Worm (Caenorhabditis elegans) whole organism, L3 larva: ENCODE measurements around the gene F40A3.4.

Experiments
- ZK546.5 ChIP-seq: sonication (generic microtip); optimal IDR thresholded peaks from 2 replicates; lab custom pipeline; 2017; ENCODE audit warnings: missing biosample characterization, missing genetic modification characterization
- aly-2 ChIP-seq: fragments of 150-350 bp; optimal IDR thresholded peaks from 2 replicates; lab custom pipeline; 2014; ENCODE audit warnings: missing biosample characterization, missing genetic modification characterization
- ama-1 ChIP-seq: fragments of 150-350 bp; optimal IDR thresholded peaks from 2 replicates; lab custom pipeline; 2018
- ceh-16 ChIP-seq: sonication (generic microtip); optimal IDR thresholded peaks from 2 replicates; lab custom pipeline; 2017; ENCODE audit warnings: missing biosample characterization, missing genetic modification characterization
- ceh-28 ChIP-seq: fragments of 150-350 bp; optimal IDR thresholded peaks from 2 replicates; lab custom pipeline; 2014; ENCODE audit warnings: missing biosample characterization, missing genetic modification reagents, missing genetic modification characterization
- egl-27 ChIP-seq: sonication (generic microtip); optimal IDR thresholded peaks from 4 replicates; lab custom pipeline; 2017; ENCODE audit warnings: missing biosample characterization, missing genetic modification reagents, missing genetic modification characterization
- egl-5 ChIP-seq: fragments of 150-350 bp; optimal IDR thresholded peaks from 2 replicates; lab custom pipeline; 2017; ENCODE audit warnings: missing biosample characterization, missing genetic modification reagents, missing genetic modification characterization, inconsistent platforms
- elt-2 ChIP-seq: sonication (generic microtip); optimal IDR thresholded peaks from 2 replicates; lab custom pipeline; 2016; ENCODE audit warnings: missing genetic modification reagents, mild to moderate bottlenecking, missing genetic modification characterization, missing compliant biosample characterization
- elt-3 ChIP-seq, 3 experiments: fragments of 150-350 bp in 1 of 3; sonication (generic microtip) in 2 of 3; optimal IDR thresholded peaks; 2 replicates in 2 of 3; 4 replicates in 1 of 3; lab custom pipeline; 2014 to 2017; ENCODE audit warnings: missing biosample characterization in 3 of 3, missing genetic modification characterization in 3 of 3
- fos-1 ChIP-seq: fragments of 150-350 bp; optimal IDR thresholded peaks from 2 replicates; lab custom pipeline; 2014; ENCODE audit warnings: missing biosample characterization, missing genetic modification characterization
- lin-15B ChIP-seq: fragments of 150-350 bp; optimal IDR thresholded peaks from 2 replicates; lab custom pipeline; 2014; ENCODE audit warnings: missing biosample characterization, missing genetic modification characterization
- lin-39 ChIP-seq: fragments of 150-350 bp; optimal IDR thresholded peaks from 2 replicates; lab custom pipeline; 2018; ENCODE audit warnings: missing biosample characterization, missing genetic modification reagents, missing genetic modification characterization
- lsy-12 ChIP-seq: sonication (generic microtip); optimal IDR thresholded peaks from 2 replicates; lab custom pipeline; 2016; ENCODE audit warnings: mild to moderate bottlenecking, missing genetic modification characterization, missing compliant biosample characterization
- mdl-1 ChIP-seq: fragments of 150-350 bp; optimal IDR thresholded peaks from 2 replicates; lab custom pipeline; 2014; ENCODE audit warnings: missing biosample characterization, missing genetic modification characterization
- mml-1 ChIP-seq: fragments of 150-350 bp; sonication (generic microtip); optimal IDR thresholded peaks from 3 replicates; lab custom pipeline; 2014; ENCODE audit warnings: missing biosample characterization, missing genetic modification characterization
- nfya-1 ChIP-seq: sonication (generic microtip); optimal IDR thresholded peaks from 2 replicates; lab custom pipeline; 2017; ENCODE audit warnings: missing genetic modification characterization, mild to moderate bottlenecking, missing compliant biosample characterization, antibody characterized with exemption, moderate library complexity; ENCODE audit not compliant: insufficient read depth
- nhr-11 ChIP-seq: fragments of 150-350 bp; optimal IDR thresholded peaks from 2 replicates; lab custom pipeline; 2014; ENCODE audit warnings: missing biosample characterization, missing genetic modification characterization
- nhr-23 ChIP-seq: fragments of 150-350 bp; optimal IDR thresholded peaks from 2 replicates; lab custom pipeline; 2014; ENCODE audit warnings: missing biosample characterization, missing genetic modification reagents, missing genetic modification characterization
- nhr-237 ChIP-seq: fragments of 150-350 bp; optimal IDR thresholded peaks from 2 replicates; lab custom pipeline; 2014; ENCODE audit warnings: missing biosample characterization, missing genetic modification characterization
- nhr-43 ChIP-seq: sonication (generic microtip); optimal IDR thresholded peaks from 2 replicates; lab custom pipeline; 2016; ENCODE audit warnings: mild to moderate bottlenecking, missing genetic modification characterization, missing compliant biosample characterization; ENCODE audit not compliant: poor library complexity, severe bottlenecking
- nhr-67 ChIP-seq: fragments of 150-350 bp; optimal IDR thresholded peaks from 2 replicates; lab custom pipeline; 2014; ENCODE audit warnings: missing biosample characterization, missing genetic modification characterization
- nhr-76 ChIP-seq: fragments of 150-350 bp; sonication (generic microtip); optimal IDR thresholded peaks from 5 replicates; lab custom pipeline; 2014; ENCODE audit warnings: missing biosample characterization, missing genetic modification characterization
- nhr-77 ChIP-seq: fragments of 150-350 bp; optimal IDR thresholded peaks from 2 replicates; lab custom pipeline; 2014; ENCODE audit warnings: missing biosample characterization, missing genetic modification characterization
- pha-4 ChIP-seq: fragments of 150-350 bp; optimal IDR thresholded peaks from 2 replicates; lab custom pipeline; 2014; ENCODE audit warnings: missing biosample characterization, missing genetic modification reagents, missing genetic modification characterization
- pqm-1 ChIP-seq: fragments of 150-350 bp; optimal IDR thresholded peaks from 2 replicates; lab custom pipeline; 2017; ENCODE audit warnings: missing biosample characterization, missing genetic modification characterization, inconsistent platforms
- skn-1 ChIP-seq: fragments of 150-350 bp; optimal IDR thresholded peaks from 2 replicates; lab custom pipeline; 2014; ENCODE audit warnings: missing biosample characterization, missing genetic modification characterization
- snpc-4 ChIP-seq: fragments of 150-350 bp; optimal IDR thresholded peaks from 2 replicates; lab custom pipeline; 2014; ENCODE audit warnings: missing biosample characterization, missing genetic modification characterization
- unc-39 ChIP-seq: sonication (generic microtip); optimal IDR thresholded peaks from 4 replicates; lab custom pipeline; 2017; ENCODE audit warnings: missing biosample characterization, missing genetic modification characterization
- ztf-11 ChIP-seq: fragments of 150-350 bp; optimal IDR thresholded peaks from 2 replicates; lab custom pipeline; 2014; ENCODE audit warnings: missing biosample characterization, missing genetic modification characterization
- ztf-4 ChIP-seq: fragments of 150-350 bp; optimal IDR thresholded peaks from 2 replicates; lab custom pipeline; 2014; ENCODE audit warnings: missing biosample characterization, missing genetic modification characterization

F40A3.4 gene

ce11 chrV:7878411-7878964 is 2.9 kb downstream of the F40A3.4 start, which contains the start of gene F40A3.2:
Gene F40A3.2, plus strand, starts transcription at chrV:7878914.
- no peak for TF ChIP-seq skn-1 (tag; lab: Kevin White, UChicago)
- no peak for TF ChIP-seq pqm-1 (tag; lab: Kevin White, UChicago)
- no peak for TF ChIP-seq elt-3 (tag; optimal IDR thresholded peaks at IDR 0.05; lab: Kevin White, UChicago)
- TF ChIP-seq ztf-4 (tag; lab: Kevin White, UChicago) = no peak
- no peak for TF ChIP-seq ceh-28 (tag; lab: Kevin White, UChicago)
- peak; percentile 27 for TF ChIP-seq ama-1 (lab: Kevin White, UChicago)
- TF ChIP-seq lin-15B (tag; lab: Kevin White, UChicago) = no peak

- TF ChIP-seq lin-39 (tag; lab: Kevin White, UChicago) (peak; percentile 12), nhr-23 (tag; lab: Kevin White, UChicago) (no peak)
Observed at ce11 chrV:7884441-7884840, 8.9 kb downstream of the F40A3.4 start.

- TF ChIP-seq elt-2 (tag; lab: Kevin White, UChicago) (peak; percentile 48), ceh-16 (no peak), pha-4 (tag; lab: Kevin White, UChicago) (peak; percentile 50), snpc-4 (tag; lab: Kevin White, UChicago) (peak; percentile 47), pqm-1 (tag; lab: Kevin White, UChicago) (peak; percentile 77)
- TF ChIP-seq, all 47 proteins: peak for 4
Observed at ce11 chrV:7888036-7888435, 12.5 kb downstream of the F40A3.4 start.

- no peak for TF ChIP-seq nhr-237
- TF ChIP-seq lin-39 (tag; lab: Kevin White, UChicago) = peak; percentile 52
- TF ChIP-seq, all 47 proteins: peak for 1
Observed at ce11 chrV:7891230-7891629, 15.7 kb downstream of the F40A3.4 start, which contains the start of gene F40A3.1. Gene F40A3.1, plus strand, starts transcription at chrV:7891530.

ce11 chrV:7893812-7894381 is 18.3 kb downstream of the F40A3.4 start, which contains the start of gene F40A3.6:
Gene F40A3.6, minus strand, starts transcription at chrV:7893862.
- no peak for TF ChIP-seq ztf-11 (tag; lab: Kevin White, UChicago)
- TF ChIP-seq nhr-11 (tag; lab: Kevin White, UChicago) = no peak
- TF ChIP-seq ceh-28 (tag; lab: Kevin White, UChicago) = no peak
- no peak for TF ChIP-seq nhr-43 (tag; lab: Kevin White, UChicago)
- no peak for TF ChIP-seq elt-3 (tag; optimal IDR thresholded peaks at IDR 0.05; lab: Kevin White, UChicago)
- TF ChIP-seq mml-1 (tag; lab: Kevin White, UChicago) = no peak
- no peak for TF ChIP-seq nhr-67
- peak; percentile 37 for TF ChIP-seq nfya-1 (tag; lab: Kevin White, UChicago)
- peak; percentile 78 for TF ChIP-seq egl-5 (tag; lab: Kevin White, UChicago)
- no peak for TF ChIP-seq nhr-77
- no peak for TF ChIP-seq lsy-12 (tag; lab: Kevin White, UChicago)
- no peak for TF ChIP-seq mdl-1 (tag; lab: Kevin White, UChicago)
- no peak for TF ChIP-seq egl-27
- no peak for TF ChIP-seq unc-39 (tag; lab: Kevin White, UChicago)
- peak; percentile 13 for TF ChIP-seq lin-39 (tag; lab: Kevin White, UChicago)
- TF ChIP-seq lin-15B (tag; lab: Kevin White, UChicago) = no peak
- TF ChIP-seq pqm-1 (tag; lab: Kevin White, UChicago) = no peak
- TF ChIP-seq ZK546.5 (tag; lab: Kevin White, UChicago) = no peak

ce11 chrV:7899761-7900160 is 24.2 kb downstream of the F40A3.4 start, which contains the start of gene F40A3.7:
Gene F40A3.7, minus strand, starts transcription at chrV:7899861.
- TF ChIP-seq nhr-11 (tag; lab: Kevin White, UChicago) (no peak), fos-1 (tag; lab: Kevin White, UChicago) (no peak), lin-39 (tag; lab: Kevin White, UChicago) (no peak), unc-39 (tag; lab: Kevin White, UChicago) (no peak), aly-2 (tag; lab: Kevin White, UChicago) (no peak), nhr-76 (tag; lab: Kevin White, UChicago) (no peak)
